Worm (Caenorhabditis elegans): ENCODE measurements around the gene ZK662.6.

DNA sequence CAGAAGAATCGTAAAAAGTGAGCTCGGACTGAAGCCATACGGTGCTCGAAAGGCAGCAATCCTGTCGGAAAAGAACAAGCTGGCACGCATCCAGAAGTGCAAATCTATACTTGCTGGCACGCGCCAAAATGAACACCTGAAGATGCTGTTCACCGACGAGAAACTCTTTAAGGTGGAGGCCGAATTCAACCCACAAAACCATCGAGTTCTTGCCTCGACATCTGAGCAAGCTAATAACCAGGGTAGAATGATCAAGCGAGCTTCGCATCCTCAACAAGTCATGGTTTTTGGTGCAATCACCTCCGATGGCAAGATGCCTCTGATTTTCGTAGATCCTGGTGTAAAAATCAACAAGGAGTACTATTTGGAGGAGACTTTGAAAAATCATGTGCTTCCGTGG lies 25.0 kb upstream of the ZK662.6 start:
- no peak for TF ChIP-seq zag-1 (tag; optimal IDR thresholded peaks at IDR 0.05)
- TF ChIP-seq snpc-4 (tag; optimal IDR thresholded peaks at IDR 0.05) = no peak
